Worm (Caenorhabditis elegans) whole organism, L4 larva: ENCODE results near the gene spp-26.

ENCODE experiments used
- F49E8.2 ChIP-seq: sonication (generic microtip); optimal IDR thresholded peaks from 2 replicates; lab custom pipeline; 2016; ENCODE audit warnings: missing compliant biosample characterization, mild to moderate bottlenecking, missing genetic modification characterization, borderline replicate concordance
- T20F7.1 ChIP-seq: fragments of 200-800 bp; sonication (Bioruptor generic); optimal IDR thresholded peaks from 2 replicates; lab custom pipeline; 2018; ENCODE audit warnings: mild to moderate bottlenecking, missing genetic modification characterization, missing compliant biosample characterization
- Y5F2A.4 ChIP-seq: fragments of 200-800 bp; sonication (Bioruptor generic); optimal IDR thresholded peaks from 2 replicates; lab custom pipeline; 2018; ENCODE audit warnings: mild to moderate bottlenecking, missing genetic modification characterization, missing compliant biosample characterization
- Y75B8A.6 ChIP-seq: fragments of 200-800 bp; sonication (Bioruptor generic); IDR thresholded peaks from 2 replicates; pipeline ENCODE4 v1.3.6; 2022; ENCODE audit warnings: missing genetic modification reagents, missing genetic modification characterization, missing compliant biosample characterization
- ZK546.5 ChIP-seq, 2 experiments: sonication (generic microtip); optimal IDR thresholded peaks; 2 replicates each; lab custom pipeline; 2017; ENCODE audit warnings: missing biosample characterization in 2 of 2, missing genetic modification characterization in 2 of 2
- ama-1 ChIP-seq: fragments of 150-350 bp; optimal IDR thresholded peaks from 2 replicates; lab custom pipeline; 2014; ENCODE audit warnings: inconsistent platforms, mixed read lengths
- arid-1 ChIP-seq: fragments of 200-800 bp; sonication (Bioruptor generic); conservative IDR thresholded peaks from 2 replicates; pipeline ENCODE4 v1.3.6; 2022; ENCODE audit warnings: missing genetic modification reagents, missing genetic modification characterization, missing compliant biosample characterization
- ceh-28 ChIP-seq: fragments of 150-350 bp; optimal IDR thresholded peaks from 2 replicates; lab custom pipeline; 2014; ENCODE audit warnings: missing biosample characterization, missing genetic modification reagents, missing genetic modification characterization
- ces-1 ChIP-seq: fragments of 150-350 bp; sonication (generic microtip); optimal IDR thresholded peaks from 4 replicates; lab custom pipeline; 2014; ENCODE audit warnings: missing biosample characterization, missing genetic modification reagents, missing genetic modification characterization
- ctbp-1 ChIP-seq: fragments of 200-800 bp; sonication (Bioruptor generic); IDR thresholded peaks from 2 replicates; pipeline ENCODE4 v1.3.6; 2022; ENCODE audit warnings: missing genetic modification reagents, missing genetic modification characterization, missing compliant biosample characterization
- daf-16 ChIP-seq, 3 experiments: sonication (generic microtip); optimal IDR thresholded peaks; 2 replicates each; lab custom pipeline; 2016 to 2017; ENCODE audit warnings: missing genetic modification characterization in 3 of 3, missing genetic modification reagents in 3 of 3, mild to moderate bottlenecking in 2 of 3, missing compliant biosample characterization in 2 of 3, missing biosample characterization in 1 of 3, moderate library complexity in 1 of 3
- daf-19 ChIP-seq: fragments of 200-800 bp; sonication (Bioruptor generic); conservative IDR thresholded peaks from 2 replicates; pipeline ENCODE4 v1.3.6; 2022; ENCODE audit warnings: missing genetic modification characterization, missing compliant biosample characterization
- daf-8 ChIP-seq: fragments of 200-800 bp; sonication (Bioruptor generic); IDR thresholded peaks from 2 replicates; pipeline ENCODE4 v1.3.6; 2022; ENCODE audit warnings: missing genetic modification characterization, missing compliant biosample characterization
- dmd-6 ChIP-seq: fragments of 200-800 bp; sonication (Bioruptor generic); IDR thresholded peaks from 2 replicates; pipeline ENCODE4 v1.3.6; 2022; ENCODE audit warnings: missing genetic modification reagents, missing genetic modification characterization, missing compliant biosample characterization
- dmd-9 ChIP-seq: fragments of 200-800 bp; sonication (Bioruptor generic); IDR thresholded peaks from 2 replicates; pipeline ENCODE4 v1.3.6; 2022; ENCODE audit warnings: missing genetic modification reagents, missing genetic modification characterization, missing compliant biosample characterization
- egl-27 ChIP-seq: sonication (generic microtip); optimal IDR thresholded peaks from 3 replicates; lab custom pipeline; 2017; ENCODE audit warnings: missing biosample characterization, missing genetic modification reagents, missing genetic modification characterization
- egl-43 ChIP-seq: fragments of 200-800 bp; sonication (Bioruptor generic); IDR thresholded peaks from 2 replicates; pipeline ENCODE4 v1.3.6; 2022; ENCODE audit warnings: missing genetic modification reagents, missing genetic modification characterization, missing compliant biosample characterization
- hlh-11 ChIP-seq: fragments of 200-800 bp; sonication (Bioruptor generic); optimal IDR thresholded peaks from 2 replicates; lab custom pipeline; 2018; ENCODE audit warnings: mild to moderate bottlenecking, missing genetic modification characterization, missing compliant biosample characterization
- hlh-30 ChIP-seq: sonication (generic microtip); optimal IDR thresholded peaks from 2 replicates; lab custom pipeline; 2017; ENCODE audit warnings: antibody characterized with exemption, mild to moderate bottlenecking, missing genetic modification characterization, missing compliant biosample characterization; ENCODE audit not compliant: insufficient read depth
- lim-7 ChIP-seq: fragments of 200-800 bp; sonication (Bioruptor generic); IDR thresholded peaks from 2 replicates; pipeline ENCODE4 v1.3.6; 2022; ENCODE audit warnings: missing genetic modification characterization, missing compliant biosample characterization
- lin-1 ChIP-seq: fragments of 200-800 bp; sonication (Bioruptor generic); IDR thresholded peaks from 2 replicates; pipeline ENCODE4 v1.3.6; 2022; ENCODE audit warnings: missing genetic modification reagents, missing genetic modification characterization, missing compliant biosample characterization
- lin-39 ChIP-seq: fragments of 150-350 bp; optimal IDR thresholded peaks from 2 replicates; lab custom pipeline; 2014; ENCODE audit warnings: missing biosample characterization, missing genetic modification reagents, missing genetic modification characterization
- madf-5 ChIP-seq, 2 experiments: fragments of 200-800 bp; sonication (Bioruptor generic); IDR thresholded peaks; 2 replicates each; pipeline ENCODE4 v1.3.6; 2022; ENCODE audit warnings: missing compliant biosample characterization in 2 of 2, missing genetic modification characterization in 2 of 2
- mep-1 ChIP-seq: fragments of 150-350 bp; sonication (generic microtip); optimal IDR thresholded peaks from 3 replicates; lab custom pipeline; 2014; ENCODE audit warnings: missing biosample characterization, missing genetic modification characterization
- nhr-111 ChIP-seq: fragments of 200-800 bp; sonication (Bioruptor generic); optimal IDR thresholded peaks from 2 replicates; lab custom pipeline; 2018; ENCODE audit warnings: mild to moderate bottlenecking, missing genetic modification characterization, missing compliant biosample characterization
- nhr-25 ChIP-seq: sonication (generic microtip); optimal IDR thresholded peaks from 2 replicates; lab custom pipeline; 2017; ENCODE audit warnings: missing genetic modification characterization, mild to moderate bottlenecking, missing compliant biosample characterization, antibody characterized with exemption, moderate library complexity, borderline replicate concordance; ENCODE audit not compliant: insufficient read depth
- nhr-41 ChIP-seq: fragments of 200-800 bp; sonication (Bioruptor generic); IDR thresholded peaks from 2 replicates; pipeline ENCODE4 v1.3.6; 2022; ENCODE audit warnings: missing genetic modification reagents, missing genetic modification characterization, missing compliant biosample characterization
- nhr-6 ChIP-seq: fragments of 150-350 bp; optimal IDR thresholded peaks from 2 replicates; lab custom pipeline; 2014; ENCODE audit warnings: missing biosample characterization, missing genetic modification characterization
- nhr-76 ChIP-seq: fragments of 150-350 bp; optimal IDR thresholded peaks from 2 replicates; lab custom pipeline; 2014; ENCODE audit warnings: missing biosample characterization, missing genetic modification characterization
- pha-4 ChIP-seq, 2 experiments: fragments of 150-350 bp in 1 of 2; fragments of 200-800 bp in 1 of 2; sonication (Bioruptor generic) in 1 of 2; IDR thresholded peaks in 1 of 2; optimal IDR thresholded peaks in 1 of 2; 2 replicates each; pipeline versions ENCODE4 v1.3.6 to Lab custom; 2014 to 2022; ENCODE audit warnings: missing genetic modification characterization in 2 of 2, missing genetic modification reagents in 2 of 2, missing biosample characterization in 1 of 2, missing compliant biosample characterization in 1 of 2
- pqm-1 ChIP-seq: sonication (generic microtip); optimal IDR thresholded peaks from 2 replicates; lab custom pipeline; 2017; ENCODE audit warnings: missing biosample characterization, missing genetic modification characterization
- sdz-12 ChIP-seq: fragments of 200-800 bp; sonication (Bioruptor generic); optimal IDR thresholded peaks from 2 replicates; lab custom pipeline; 2018; ENCODE audit warnings: mild to moderate bottlenecking, missing genetic modification characterization, missing compliant biosample characterization
- set-16 ChIP-seq: fragments of 200-800 bp; sonication (Bioruptor generic); IDR thresholded peaks from 2 replicates; pipeline ENCODE4 v1.3.6; 2022; ENCODE audit warnings: missing genetic modification reagents, missing genetic modification characterization, missing compliant biosample characterization
- skn-1 ChIP-seq: fragments of 150-350 bp; optimal IDR thresholded peaks from 2 replicates; lab custom pipeline; 2014; ENCODE audit warnings: missing biosample characterization, missing genetic modification characterization
- snpc-1.2 ChIP-seq: fragments of 200-800 bp; sonication (Bioruptor generic); IDR thresholded peaks from 2 replicates; pipeline ENCODE4 v1.3.6; 2022; ENCODE audit warnings: missing genetic modification reagents, missing genetic modification characterization, missing compliant biosample characterization
- spr-3 ChIP-seq: fragments of 200-800 bp; sonication (Bioruptor generic); optimal IDR thresholded peaks from 2 replicates; lab custom pipeline; 2018; ENCODE audit warnings: mild to moderate bottlenecking, missing genetic modification characterization, missing compliant biosample characterization
- tag-97 ChIP-seq: fragments of 200-800 bp; sonication (Bioruptor generic); IDR thresholded peaks from 2 replicates; pipeline ENCODE4 v1.3.6; 2022; ENCODE audit warnings: missing genetic modification characterization, missing compliant biosample characterization
- tra-1 ChIP-seq: fragments of 200-800 bp; sonication (Bioruptor generic); IDR thresholded peaks from 2 replicates; pipeline ENCODE4 v1.3.6; 2022; ENCODE audit warnings: missing genetic modification reagents, missing genetic modification characterization, missing compliant biosample characterization
- zfp-3 ChIP-seq: fragments of 200-800 bp; sonication (Bioruptor generic); conservative IDR thresholded peaks from 2 replicates; pipeline ENCODE4 v1.3.6; 2022; ENCODE audit warnings: missing genetic modification reagents, missing genetic modification characterization, missing compliant biosample characterization
- zip-11 ChIP-seq: fragments of 200-800 bp; sonication (Bioruptor generic); IDR thresholded peaks from 2 replicates; pipeline ENCODE4 v1.3.6; 2022; ENCODE audit warnings: missing genetic modification characterization, missing compliant biosample characterization
- ztf-7 ChIP-seq: fragments of 150-350 bp; optimal IDR thresholded peaks from 2 replicates; lab custom pipeline; 2014; ENCODE audit warnings: missing biosample characterization, missing genetic modification characterization

Gene spp-26

DNA sequence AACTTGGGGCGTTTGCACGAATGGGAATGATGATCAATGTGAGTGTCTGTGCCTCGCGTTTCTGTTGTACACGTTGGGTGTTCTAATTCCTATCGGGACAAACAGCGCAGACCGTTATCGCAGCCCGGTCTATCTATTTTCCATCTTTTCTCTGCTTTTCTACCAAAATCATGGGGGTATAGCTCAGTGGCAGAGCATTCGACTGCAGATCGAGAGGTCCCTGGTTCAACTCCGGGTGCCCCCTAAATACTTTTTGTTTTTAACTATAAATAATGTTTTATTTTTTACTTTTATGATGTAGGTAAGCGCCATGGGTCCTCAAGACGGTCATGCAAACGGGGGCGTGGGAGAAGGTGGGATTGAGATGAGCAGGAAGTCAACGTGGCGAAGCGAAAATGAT, 580 bp upstream of the spp-26 start (continued):
- TF ChIP-seq ctbp-1 (no peak; the same call in 1 of the 2 replicates), lim-7 (GFP tag; lab: Robert Waterston, UW) (peak; percentile 96), nhr-111 (no peak), snpc-1.2 (no peak), ces-1 (GFP tag; lab: Kevin White, UChicago) (no peak), daf-16 (GFP tag; optimal IDR thresholded peaks at IDR 0.05; lab: Kevin White, UChicago) (peak in 1 of 2 experiments; percentile 76), daf-16 (tag; optimal IDR thresholded peaks at IDR 0.05; lab: Kevin White, UChicago) (peak; percentile 68), daf-8 (GFP tag; lab: Robert Waterston, UW) (no peak), ceh-28 (tag; lab: Kevin White, UChicago) (no peak), Y75B8A.6 (no peak), nhr-76 (tag; lab: Kevin White, UChicago) (no peak), tag-97 (GFP tag; lab: Robert Waterston, UW) (no peak), madf-5 (GFP tag; IDR thresholded peaks at IDR 0.05; lab: Robert Waterston, UW) (0 out of 4 replicates have a peak, but pooled peaks of 1 of the 2 experiments have one; percentile 52), lin-1 (GFP tag; lab: Robert Waterston, UW) (no peak), dmd-6 (GFP tag; lab: Robert Waterston, UW) (no peak; the same call in none of the 2 replicates), zip-11 (no peak), hlh-30 (no peak), lin-39 (tag; lab: Kevin White, UChicago) (no peak), T20F7.1 (no peak), tra-1 (GFP tag; lab: Robert Waterston, UW) (no peak), ztf-7 (tag; lab: Kevin White, UChicago) (no peak), arid-1 (GFP tag; lab: Robert Waterston, UW) (peak; percentile 78), pqm-1 (no peak), F49E8.2 (no peak), daf-19 (GFP tag; lab: Robert Waterston, UW) (no peak), egl-43 (GFP tag; lab: Robert Waterston, UW) (no peak), nhr-25 (tag; lab: Kevin White, UChicago) (no peak), skn-1 (tag; lab: Kevin White, UChicago) (no peak), dmd-9 (GFP tag; lab: Robert Waterston, UW) (peak; percentile 67; the same call in 1 of the 2 replicates), hlh-11 (tag; lab: Kevin White, UChicago) (no peak), Y5F2A.4 (GFP tag; lab: Kevin White, UChicago) (peak; percentile 53), ZK546.5 (tag; optimal IDR thresholded peaks at IDR 0.05; lab: Kevin White, UChicago) (no peak), ama-1 (lab: Kevin White, UChicago) (no peak)

DNA sequence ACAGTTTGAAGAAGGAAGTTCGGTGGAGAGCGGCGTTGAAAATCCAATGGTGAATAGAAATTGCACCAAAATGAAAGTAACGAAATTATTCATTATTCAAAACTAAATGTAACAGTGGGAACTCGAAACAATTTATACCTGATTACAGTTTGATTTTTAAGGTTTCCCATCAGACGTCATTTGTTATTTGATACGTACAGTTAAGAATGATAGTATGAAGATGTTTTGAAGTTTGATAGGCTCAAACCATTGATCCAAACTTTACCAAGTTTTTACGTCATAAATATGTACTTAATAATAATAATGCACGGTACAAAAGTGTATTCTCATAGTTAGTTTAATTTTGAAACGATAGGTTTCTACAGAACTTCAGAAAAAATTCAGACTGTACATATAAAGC, 902 bp downstream of the spp-26 start, which contains the start of gene spp-20:
Gene spp-20 (minus strand): TSS at position 101 of the 400 bp plus-strand sequence.
- TF ChIP-seq egl-27 (tag; lab: Kevin White, UChicago) (no peak), nhr-6 (tag; lab: Kevin White, UChicago) (no peak), zfp-3 (GFP tag; lab: Robert Waterston, UW) (no peak), ceh-28 (tag; lab: Kevin White, UChicago) (no peak), mep-1 (tag; lab: Kevin White, UChicago) (no peak), pha-4 (GFP tag; IDR thresholded peaks at IDR 0.05; lab: Robert Waterston, UW) (no peak), pha-4 (tag; optimal IDR thresholded peaks at IDR 0.05; lab: Kevin White, UChicago) (no peak), zip-11 (no peak), sdz-12 (GFP tag; lab: Kevin White, UChicago) (no peak), tra-1 (GFP tag; lab: Robert Waterston, UW) (no peak), tag-97 (GFP tag; lab: Robert Waterston, UW) (no peak), nhr-41 (GFP tag; lab: Robert Waterston, UW) (no peak), spr-3 (GFP tag; lab: Kevin White, UChicago) (no peak), lim-7 (GFP tag; lab: Robert Waterston, UW) (no peak), Y5F2A.4 (GFP tag; lab: Kevin White, UChicago) (no peak), set-16 (GFP tag; lab: Robert Waterston, UW) (no peak)
- TF ChIP-seq, all 104 proteins: peak for 0
